Worm (Caenorhabditis elegans): ENCODE data around the gene K09E9.7.

Gene K09E9.7

ce11 chrX:15647276-15647675 is 6.6 kb downstream of the K09E9.7 start, which contains the start of gene F59D12.5 (continued):
- TF ChIP-seq Y116A8C.19 (tag; optimal IDR thresholded peaks at IDR 0.05; ENCODE audit: borderline replicate concordance) (no peak), nhr-71 (tag; optimal IDR thresholded peaks at IDR 0.05) (peak; percentile 29), swsn-7 (tag; optimal IDR thresholded peaks at IDR 0.05) (peak; percentile 14), lin-14 (GFP tag; optimal IDR thresholded peaks at IDR 0.05) (peak; percentile 44), ama-1 (optimal IDR thresholded peaks at IDR 0.05) (no peak), egl-13 (tag; optimal IDR thresholded peaks at IDR 0.05) (no peak), nhr-47 (tag; optimal IDR thresholded peaks at IDR 0.05) (peak; percentile 16), unc-130 (tag; optimal IDR thresholded peaks at IDR 0.05) (no peak), nhr-28 (tag; optimal IDR thresholded peaks at IDR 0.05) (no peak), tbx-2 (tag; optimal IDR thresholded peaks at IDR 0.05) (no peak), sox-4 (tag; optimal IDR thresholded peaks at IDR 0.05) (no peak), mdl-1 (tag; optimal IDR thresholded peaks at IDR 0.05) (no peak)

ce11 chrX:15650428-15650827 is 9.7 kb downstream of the K09E9.7 start:
- TF ChIP-seq hlh-17 (GFP tag; optimal IDR thresholded peaks at IDR 0.05; ENCODE audit: borderline replicate concordance) (peak; percentile 10), snpc-4 (tag; optimal IDR thresholded peaks at IDR 0.05) (peak; percentile 41), alr-1 (tag; optimal IDR thresholded peaks at IDR 0.05; ENCODE audit: borderline replicate concordance) (no peak)

- TF ChIP-seq egl-27 (tag; optimal IDR thresholded peaks at IDR 0.05) (no peak), ceh-8 (GFP tag; optimal IDR thresholded peaks at IDR 0.05) (peak; percentile 60), fkh-10 (GFP tag; optimal IDR thresholded peaks at IDR 0.05) (no peak), pag-3 (tag; optimal IDR thresholded peaks at IDR 0.05; ENCODE audit: borderline replicate concordance, insufficient read depth) (no peak), lin-35 (GFP tag; optimal IDR thresholded peaks at IDR 0.05) (no peak), C04F5.9 (tag; optimal IDR thresholded peaks at IDR 0.05) (no peak), nhr-19 (GFP tag; conservative IDR thresholded peaks at IDR 0.05) (no peak), ceh-63 (GFP tag; optimal IDR thresholded peaks at IDR 0.05) (peak; percentile 53), mef-2 (tag; optimal IDR thresholded peaks at IDR 0.05) (no peak), sox-4 (tag; optimal IDR thresholded peaks at IDR 0.05) (no peak), blmp-1 (tag; optimal IDR thresholded peaks at IDR 0.05) (no peak), lin-14 (GFP tag; optimal IDR thresholded peaks at IDR 0.05) (peak; percentile 21), nhr-28 (tag; optimal IDR thresholded peaks at IDR 0.05) (no peak), pqm-1 (tag; optimal IDR thresholded peaks at IDR 0.05) (no peak), hlh-17 (GFP tag; optimal IDR thresholded peaks at IDR 0.05; ENCODE audit: borderline replicate concordance) (no peak), efl-1 (optimal IDR thresholded peaks at IDR 0.05) (no peak), efl-1 (GFP tag; optimal IDR thresholded peaks at IDR 0.05 in 1 of 2) (no peak), nhr-11 (tag; optimal IDR thresholded peaks at IDR 0.05) (no peak)
These were observed 10.3 kb downstream of the K09E9.7 start, which contains the start of gene F59D12.3 for ce11 chrX:15650919-15651420. F59D12.3 (minus strand) TSS chrX:15650969.

- no peak for TF ChIP-seq ztf-4 (tag; optimal IDR thresholded peaks at IDR 0.05)
- TF ChIP-seq fkh-10 (GFP tag; optimal IDR thresholded peaks at IDR 0.05), result no peak
- no peak for TF ChIP-seq zag-1 (tag; optimal IDR thresholded peaks at IDR 0.05)
- no peak for TF ChIP-seq ztf-11 (tag; optimal IDR thresholded peaks at IDR 0.05)
- TF ChIP-seq nhr-20 (tag; optimal IDR thresholded peaks at IDR 0.05), result no peak
- TF ChIP-seq nhr-28 (tag; optimal IDR thresholded peaks at IDR 0.05), result no peak
- peak; percentile 2 for TF ChIP-seq snu-23 (GFP tag; optimal IDR thresholded peaks at IDR 0.05)
- peak; percentile 43 for TF ChIP-seq nhr-85 (tag)
- no peak for TF ChIP-seq pqm-1 (tag; optimal IDR thresholded peaks at IDR 0.05)
- peak; percentile 43; the same call in 1 of the 2 replicates for TF ChIP-seq mab-9 (GFP tag; IDR thresholded peaks at IDR 0.05)
- TF ChIP-seq ceh-8 (GFP tag; optimal IDR thresholded peaks at IDR 0.05), result peak; percentile 71
- no peak for TF ChIP-seq zip-4 (GFP tag; optimal IDR thresholded peaks at IDR 0.05)
- no peak for TF ChIP-seq nhr-237 (tag; optimal IDR thresholded peaks at IDR 0.05)
- TF ChIP-seq ceh-82 (tag; optimal IDR thresholded peaks at IDR 0.05), result peak in 1 of 3 experiments; percentile 12
- TF ChIP-seq hlh-17 (GFP tag; optimal IDR thresholded peaks at IDR 0.05; ENCODE audit: borderline replicate concordance), result no peak
- peak; percentile 7 for TF ChIP-seq nhr-71 (tag; optimal IDR thresholded peaks at IDR 0.05)
- no peak for TF ChIP-seq sox-4 (tag; optimal IDR thresholded peaks at IDR 0.05)
- TF ChIP-seq dsc-1 (tag; optimal IDR thresholded peaks at IDR 0.05), result peak; percentile 5
- TF ChIP-seq fkh-8 (tag; optimal IDR thresholded peaks at IDR 0.05), result peak; percentile 47
- TF ChIP-seq nhr-77 (tag; optimal IDR thresholded peaks at IDR 0.05), result no peak
- no peak for TF ChIP-seq swsn-7 (tag; optimal IDR thresholded peaks at IDR 0.05)
- no peak for TF ChIP-seq elt-3 (tag; optimal IDR thresholded peaks at IDR 0.05)
- peak; percentile 4 for TF ChIP-seq egl-13 (tag; optimal IDR thresholded peaks at IDR 0.05)
- no peak for TF ChIP-seq dpl-1 (GFP tag; optimal IDR thresholded peaks at IDR 0.05)
- no peak for TF ChIP-seq unc-130 (tag; optimal IDR thresholded peaks at IDR 0.05)
- no peak for TF ChIP-seq ces-1 (GFP tag; optimal IDR thresholded peaks at IDR 0.05)
- no peak for TF ChIP-seq tlp-1 (tag; optimal IDR thresholded peaks at IDR 0.05)
These were observed 12.5 kb downstream of the K09E9.7 start for ce11 chrX:15653196-15653595.

Measured in whole organism, L1 larva.